Worm (Caenorhabditis elegans): ENCODE measurements around the gene T03F7.7.

DNA sequence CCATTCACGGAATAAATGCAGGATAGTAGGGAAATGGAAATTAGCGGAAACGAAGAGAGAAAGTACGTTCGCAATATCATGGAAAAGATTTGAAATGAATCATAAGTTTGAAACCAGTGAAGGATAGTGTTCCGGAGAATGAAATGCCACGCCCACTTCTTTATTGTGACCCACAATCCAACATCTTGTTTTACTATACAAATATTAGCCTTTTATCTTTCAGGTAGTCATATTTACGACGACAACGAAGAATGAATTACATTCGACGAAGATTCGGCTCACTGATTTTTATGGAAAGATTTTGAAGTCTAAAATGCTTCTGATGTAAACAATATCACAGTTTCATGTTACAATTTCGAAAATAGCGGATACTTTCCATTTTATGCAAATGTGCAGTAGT, 5.6 kb downstream of the T03F7.7 start, which contains the start of gene cutl-18:
- TF ChIP-seq unc-39 (tag; optimal IDR thresholded peaks at IDR 0.05) (no peak), tbx-2 (tag; optimal IDR thresholded peaks at IDR 0.05) (no peak), ceh-82 (tag; optimal IDR thresholded peaks at IDR 0.05) (no peak), elt-3 (tag; optimal IDR thresholded peaks at IDR 0.05) (no peak), egl-27 (tag; optimal IDR thresholded peaks at IDR 0.05) (no peak), nhr-76 (tag; optimal IDR thresholded peaks at IDR 0.05) (no peak), nhr-23 (tag; optimal IDR thresholded peaks at IDR 0.05) (no peak), ama-1 (optimal IDR thresholded peaks at IDR 0.05) (no peak), snpc-4 (tag; optimal IDR thresholded peaks at IDR 0.05) (no peak), nhr-77 (tag; optimal IDR thresholded peaks at IDR 0.05) (no peak), ceh-28 (tag; optimal IDR thresholded peaks at IDR 0.05) (no peak), elt-1 (tag; optimal IDR thresholded peaks at IDR 0.05) (no peak), lin-15B (tag; optimal IDR thresholded peaks at IDR 0.05) (no peak)
